Fruit fly (Drosophila melanogaster): Measurements from ENCODE around the gene CG8036.

CG8036 gene

DNA sequence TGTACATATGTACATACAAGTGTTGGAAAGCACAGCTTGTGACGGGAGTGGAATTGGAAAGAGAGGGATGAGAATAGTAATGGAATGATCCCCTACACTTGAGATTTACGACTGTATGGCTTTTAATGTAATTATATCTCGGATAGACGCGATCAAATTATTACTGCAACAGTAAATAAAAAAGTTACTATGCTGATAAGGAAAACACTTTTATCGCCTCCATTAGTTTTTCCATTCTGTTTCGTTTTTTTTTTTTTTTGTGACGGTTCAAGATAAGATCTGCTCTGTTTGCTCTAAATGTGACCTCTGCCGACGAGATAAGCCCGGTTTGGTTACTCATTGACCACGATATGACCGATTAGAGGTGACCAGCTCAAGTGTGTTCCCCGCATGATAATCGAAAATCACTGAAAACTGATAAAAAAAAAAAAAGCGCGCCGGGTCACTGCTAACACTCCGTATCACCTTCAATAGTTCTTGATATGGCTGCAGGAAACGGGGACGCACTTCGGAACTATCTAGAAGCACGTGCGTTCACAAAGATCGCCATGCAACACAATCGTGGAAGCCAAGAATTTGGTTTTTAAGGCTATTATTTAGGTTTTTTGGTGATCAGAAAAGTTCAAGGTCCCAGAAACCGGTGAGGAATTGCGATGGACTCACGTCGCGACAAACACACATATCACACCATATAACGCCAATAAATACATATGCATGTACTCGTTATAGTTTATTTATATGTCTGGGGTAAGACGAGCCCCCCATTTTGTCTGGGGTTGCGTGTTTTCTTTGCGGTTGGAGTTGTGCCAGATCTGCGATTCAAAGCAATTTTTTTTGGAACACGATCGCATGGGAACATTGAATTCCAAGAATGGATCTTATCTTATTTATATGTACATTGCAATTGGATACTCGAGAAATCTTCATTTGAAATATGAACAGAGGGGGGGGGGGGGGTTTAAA lies 3.1 kb downstream of the CG8036 start, which contains the start of gene p (continued):
- TF ChIP-seq tin (GFP tag; optimal IDR thresholded peaks at IDR 0.05), result peak; percentile 43
- TF ChIP-seq unc-4 (GFP tag; IDR thresholded peaks at IDR 0.05; ENCODE audit: partially characterized antibody), result no peak
- TF ChIP-seq CG2199 (GFP tag; IDR thresholded peaks at IDR 0.05), result no peak
- TF ChIP-seq repo (GFP tag; optimal IDR thresholded peaks at IDR 0.05), result peak; percentile 52
- no peak for TF ChIP-seq Nf-YC (tag; optimal IDR thresholded peaks at IDR 0.05)
- peak; percentile 43 for TF ChIP-seq CG10209 (GFP tag; optimal IDR thresholded peaks at IDR 0.05)
- no peak for TF ChIP-seq Dip2 (GFP tag; IDR thresholded peaks at IDR 0.05)
- no peak for TF ChIP-seq gcm2 (GFP tag; optimal IDR thresholded peaks at IDR 0.05)
- TF ChIP-seq shn (GFP tag; optimal IDR thresholded peaks at IDR 0.05), result peak; percentile 39
- TF ChIP-seq Antp (GFP tag; optimal IDR thresholded peaks at IDR 0.05), result peak; percentile 19
- peak; percentile 60 for TF ChIP-seq Meics (GFP tag; optimal IDR thresholded peaks at IDR 0.05)
- no peak for TF ChIP-seq dm (GFP tag; optimal IDR thresholded peaks at IDR 0.05)
- no peak for TF ChIP-seq nom (GFP tag; optimal IDR thresholded peaks at IDR 0.05)
- TF ChIP-seq Kr (GFP tag; optimal IDR thresholded peaks at IDR 0.05), result peak; percentile 42
- TF ChIP-seq pzg (GFP tag; optimal IDR thresholded peaks at IDR 0.05), result peak; percentile 5
- TF ChIP-seq CG30403 (GFP tag; optimal IDR thresholded peaks at IDR 0.05), result peak; percentile 43
- TF ChIP-seq Ptx1 (GFP tag; IDR thresholded peaks at IDR 0.05), result 0 out of 2 replicates have a peak, but pooled peaks have one; percentile 43
- TF ChIP-seq pita (GFP tag; optimal IDR thresholded peaks at IDR 0.05), result no peak
- peak; percentile 18 for TF ChIP-seq CG1603 (tag; optimal IDR thresholded peaks at IDR 0.05)
- TF ChIP-seq eyg (GFP tag; optimal IDR thresholded peaks at IDR 0.05), result no peak
- TF ChIP-seq h (optimal IDR thresholded peaks at IDR 0.05), result no peak
- no peak for TF ChIP-seq Gug (GFP tag; IDR thresholded peaks at IDR 0.05)
- TF ChIP-seq CG10431 (GFP tag; optimal IDR thresholded peaks at IDR 0.05), result peak; percentile 59
- no peak for TF ChIP-seq hbn (GFP tag; IDR thresholded peaks at IDR 0.05; ENCODE audit: partially characterized antibody)
- TF ChIP-seq knrl (GFP tag; IDR thresholded peaks at IDR 0.05; ENCODE audit: partially characterized antibody), result no peak
- peak in 1 of 2 experiments; percentile 50 for TF ChIP-seq bsh (GFP tag; optimal IDR thresholded peaks at IDR 0.05)
- TF ChIP-seq nerfin-2 (GFP tag; IDR thresholded peaks at IDR 0.05; ENCODE audit: partially characterized antibody), result no peak
- TF ChIP-seq luna (GFP tag; optimal IDR thresholded peaks at IDR 0.05), result no peak
- peak; percentile 40 for TF ChIP-seq CG15696 (tag; optimal IDR thresholded peaks at IDR 0.05)
- TF ChIP-seq Ravus (GFP tag; IDR thresholded peaks at IDR 0.05), result no peak
- TF ChIP-seq CG9932 (GFP tag; IDR thresholded peaks at IDR 0.05), result peak; percentile 51
- TF ChIP-seq odd (GFP tag; optimal IDR thresholded peaks at IDR 0.05), result peak; percentile 42
- TF ChIP-seq gem (tag; optimal IDR thresholded peaks at IDR 0.05), result peak; percentile 61
- TF ChIP-seq cas (GFP tag; IDR thresholded peaks at IDR 0.05), result 0 out of 2 replicates have a peak, but pooled peaks have one; percentile 13
- no peak for TF ChIP-seq gfzf (GFP tag; optimal IDR thresholded peaks at IDR 0.05)
- no peak for TF ChIP-seq bowl (GFP tag; IDR thresholded peaks at IDR 0.05)
- TF ChIP-seq maf-S (GFP tag; optimal IDR thresholded peaks at IDR 0.05), result no peak
- no peak for TF ChIP-seq CG34422 (GFP tag; IDR thresholded peaks at IDR 0.05)
- TF ChIP-seq CG1024 (GFP tag; IDR thresholded peaks at IDR 0.05), result no peak
- TF ChIP-seq CG13424 (tag; optimal IDR thresholded peaks at IDR 0.05), result peak; percentile 31
- peak; percentile 58 for TF ChIP-seq CG4707 (GFP tag; optimal IDR thresholded peaks at IDR 0.05)
- TF ChIP-seq CG17829 (tag; optimal IDR thresholded peaks at IDR 0.05), result peak; percentile 26
- TF ChIP-seq z (GFP tag; IDR thresholded peaks at IDR 0.05), result no peak
- TF ChIP-seq CG17568 (GFP tag; optimal IDR thresholded peaks at IDR 0.05), result peak; percentile 54
- peak; percentile 14 for TF ChIP-seq CG13624 (GFP tag; optimal IDR thresholded peaks at IDR 0.05)
- peak; percentile 70 for TF ChIP-seq CG3995 (GFP tag; optimal IDR thresholded peaks at IDR 0.05)
- TF ChIP-seq CG15479 (GFP tag; optimal IDR thresholded peaks at IDR 0.05), result peak; percentile 68
- TF ChIP-seq ind (GFP tag; optimal IDR thresholded peaks at IDR 0.05), result peak; percentile 30
- TF ChIP-seq CG1647 (GFP tag; optimal IDR thresholded peaks at IDR 0.05), result peak; percentile 30

All from whole organism, embryonic.